Worm (Caenorhabditis elegans): ENCODE measurements around the gene F48D6.4.

Gene F48D6.4

ce11 chrX:4246867-4247591, at the start of gene F48D6.4:
F48D6.4 (minus strand) TSS chrX:4247212.
- TF ChIP-seq aly-1 (tag; optimal IDR thresholded peaks at IDR 0.05), result no peak
- TF ChIP-seq hmbx-1 (tag; optimal IDR thresholded peaks at IDR 0.05), result no peak
- no peak for TF ChIP-seq sea-1 (GFP tag; conservative IDR thresholded peaks at IDR 0.05)
- no peak for TF ChIP-seq tbx-11 (GFP tag; IDR thresholded peaks at IDR 0.05)
- TF ChIP-seq tbx-37 (GFP tag; conservative IDR thresholded peaks at IDR 0.05), result no peak
- no peak for TF ChIP-seq ceh-36 (tag; optimal IDR thresholded peaks at IDR 0.05)
- no peak for TF ChIP-seq ama-1 (optimal IDR thresholded peaks at IDR 0.05)
- TF ChIP-seq tra-4 (tag; optimal IDR thresholded peaks at IDR 0.05), result no peak
- TF ChIP-seq flt-1 (GFP tag; IDR thresholded peaks at IDR 0.05), result no peak
- TF ChIP-seq F13C5.2 (tag; optimal IDR thresholded peaks at IDR 0.05), result no peak
- no peak for TF ChIP-seq scrt-1 (GFP tag; IDR thresholded peaks at IDR 0.05)
- no peak for TF ChIP-seq B0310.2 (tag; optimal IDR thresholded peaks at IDR 0.05)
- no peak for TF ChIP-seq ceh-13 (GFP tag; optimal IDR thresholded peaks at IDR 0.05)
- TF ChIP-seq ets-7 (tag; optimal IDR thresholded peaks at IDR 0.05), result no peak
- no peak for TF ChIP-seq pes-1 (GFP tag; IDR thresholded peaks at IDR 0.05)
- no peak for TF ChIP-seq hnd-1 (tag; optimal IDR thresholded peaks at IDR 0.05)
- TF ChIP-seq hmg-4 (GFP tag; optimal IDR thresholded peaks at IDR 0.05), result no peak

DNA sequence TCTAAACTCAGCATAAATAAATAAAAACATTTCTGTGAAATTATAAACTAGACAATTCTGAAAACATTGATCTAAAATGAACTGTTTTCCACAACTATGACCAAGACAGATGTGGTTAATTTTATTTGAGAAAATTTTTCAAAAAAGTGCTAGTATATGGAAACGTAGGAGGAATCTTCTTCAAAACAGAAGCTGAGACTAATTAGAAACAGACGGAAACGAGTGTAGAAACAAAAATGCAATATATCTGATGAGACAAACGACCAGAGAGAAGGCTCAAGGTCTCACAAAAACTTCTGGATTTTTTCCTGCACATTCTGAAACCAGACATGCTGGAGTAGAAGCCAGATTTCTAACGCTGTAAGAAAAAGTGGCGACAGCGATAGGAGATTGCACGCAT, 48.9 kb upstream of the F48D6.4 start:
- TF ChIP-seq pes-1 (GFP tag; IDR thresholded peaks at IDR 0.05), result no peak
- no peak for TF ChIP-seq ets-7 (tag; optimal IDR thresholded peaks at IDR 0.05)
- no peak for TF ChIP-seq F13C5.2 (tag; optimal IDR thresholded peaks at IDR 0.05)
- TF ChIP-seq hmbx-1 (tag; optimal IDR thresholded peaks at IDR 0.05), result no peak
- TF ChIP-seq sea-1 (GFP tag; conservative IDR thresholded peaks at IDR 0.05), result no peak

DNA sequence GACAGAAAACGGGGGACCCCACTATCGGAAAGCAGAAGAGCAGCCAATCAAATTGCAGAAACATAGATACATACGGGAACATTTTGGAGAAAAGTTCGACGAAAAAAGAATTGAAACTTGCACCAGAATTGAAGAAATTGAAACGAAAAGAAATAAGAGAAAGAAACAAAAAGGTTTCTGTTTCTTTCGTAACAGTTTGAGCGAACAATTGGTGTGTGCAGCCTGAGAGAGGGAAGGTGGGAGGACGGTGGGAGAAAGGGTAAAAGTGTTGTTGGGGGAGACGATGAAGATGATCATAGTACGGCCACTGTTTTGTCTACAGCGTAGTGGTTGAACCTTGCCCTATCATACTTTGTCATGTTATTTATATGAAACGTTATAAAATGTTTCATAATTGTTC, 47.9 kb upstream of the F48D6.4 start:
- TF ChIP-seq hnd-1 (tag; optimal IDR thresholded peaks at IDR 0.05) (no peak), B0310.2 (tag; optimal IDR thresholded peaks at IDR 0.05) (no peak), ceh-13 (GFP tag; optimal IDR thresholded peaks at IDR 0.05) (no peak), ama-1 (optimal IDR thresholded peaks at IDR 0.05) (no peak), sea-1 (GFP tag; conservative IDR thresholded peaks at IDR 0.05) (no peak), ceh-36 (tag; optimal IDR thresholded peaks at IDR 0.05) (no peak), tra-4 (tag; optimal IDR thresholded peaks at IDR 0.05) (no peak), hmbx-1 (tag; optimal IDR thresholded peaks at IDR 0.05) (no peak), flt-1 (GFP tag; IDR thresholded peaks at IDR 0.05) (no peak), pes-1 (GFP tag; IDR thresholded peaks at IDR 0.05) (no peak), F13C5.2 (tag; optimal IDR thresholded peaks at IDR 0.05) (no peak), tbx-37 (GFP tag; conservative IDR thresholded peaks at IDR 0.05) (no peak), scrt-1 (GFP tag; IDR thresholded peaks at IDR 0.05) (no peak), hmg-4 (GFP tag; optimal IDR thresholded peaks at IDR 0.05) (no peak), tbx-11 (GFP tag; IDR thresholded peaks at IDR 0.05) (no peak), aly-1 (tag; optimal IDR thresholded peaks at IDR 0.05) (no peak), ets-7 (tag; optimal IDR thresholded peaks at IDR 0.05) (no peak)

- TF ChIP-seq F13C5.2 (tag; optimal IDR thresholded peaks at IDR 0.05) (no peak), B0310.2 (tag; optimal IDR thresholded peaks at IDR 0.05) (no peak), tra-4 (tag; optimal IDR thresholded peaks at IDR 0.05) (no peak), ama-1 (optimal IDR thresholded peaks at IDR 0.05) (no peak)
Measured at ce11 chrX:4289805-4290204, 42.8 kb upstream of the F48D6.4 start.

ce11 chrX:4285669-4286174, 38.7 kb upstream of the F48D6.4 start, which contains the start of gene cka-2:
cka-2 (plus strand) TSS chrX:4286124.
- TF ChIP-seq ceh-36 (tag; optimal IDR thresholded peaks at IDR 0.05) (no peak), ets-7 (tag; optimal IDR thresholded peaks at IDR 0.05) (no peak), flt-1 (GFP tag; IDR thresholded peaks at IDR 0.05) (no peak), B0310.2 (tag; optimal IDR thresholded peaks at IDR 0.05) (no peak), hmbx-1 (tag; optimal IDR thresholded peaks at IDR 0.05) (no peak), tra-4 (tag; optimal IDR thresholded peaks at IDR 0.05) (no peak), sea-1 (GFP tag; conservative IDR thresholded peaks at IDR 0.05) (no peak), tbx-37 (GFP tag; conservative IDR thresholded peaks at IDR 0.05) (no peak), ceh-13 (GFP tag; optimal IDR thresholded peaks at IDR 0.05) (no peak), F13C5.2 (tag; optimal IDR thresholded peaks at IDR 0.05) (no peak), aly-1 (tag; optimal IDR thresholded peaks at IDR 0.05) (no peak), hmg-4 (GFP tag; optimal IDR thresholded peaks at IDR 0.05) (no peak), ama-1 (optimal IDR thresholded peaks at IDR 0.05) (no peak), tbx-11 (GFP tag; IDR thresholded peaks at IDR 0.05) (no peak)

- TF ChIP-seq aly-1 (tag; optimal IDR thresholded peaks at IDR 0.05) (no peak), hmbx-1 (tag; optimal IDR thresholded peaks at IDR 0.05) (no peak), sea-1 (GFP tag; conservative IDR thresholded peaks at IDR 0.05) (no peak), pes-1 (GFP tag; IDR thresholded peaks at IDR 0.05) (no peak), F13C5.2 (tag; optimal IDR thresholded peaks at IDR 0.05) (no peak), flt-1 (GFP tag; IDR thresholded peaks at IDR 0.05) (no peak)
Measured at ce11 chrX:4284470-4284869, 37.5 kb upstream of the F48D6.4 start.

ce11 chrX:4283989-4284388, 37.0 kb upstream of the F48D6.4 start, which contains the start of gene ets-10:
ets-10 (plus strand) TSS chrX:4284189.
- no peak for TF ChIP-seq F13C5.2 (tag; optimal IDR thresholded peaks at IDR 0.05)
- TF ChIP-seq ceh-36 (tag; optimal IDR thresholded peaks at IDR 0.05), result no peak
- no peak for TF ChIP-seq B0310.2 (tag; optimal IDR thresholded peaks at IDR 0.05)
- no peak for TF ChIP-seq hmbx-1 (tag; optimal IDR thresholded peaks at IDR 0.05)

ce11 chrX:4282380-4282779, 35.4 kb upstream of the F48D6.4 start, which contains the start of gene C52B9.19:
C52B9.19 (plus strand) TSS chrX:4282555.
- TF ChIP-seq ceh-13 (GFP tag; optimal IDR thresholded peaks at IDR 0.05) (no peak), tbx-37 (GFP tag; conservative IDR thresholded peaks at IDR 0.05) (no peak), ets-7 (tag; optimal IDR thresholded peaks at IDR 0.05) (no peak), F13C5.2 (tag; optimal IDR thresholded peaks at IDR 0.05) (no peak), pes-1 (GFP tag; IDR thresholded peaks at IDR 0.05) (no peak)
